Fruit fly (Drosophila melanogaster) whole organism, adult: ENCODE results near the gene CG44325.
"Not testable (repeated sequence)": the region's sequence is repeated elsewhere in the genome, so short reads cannot be mapped to it uniquely, and the experiment has no call there.

Experiments used
- CG14711 ChIP-seq: fragments of 200-800 bp; sonication (Bioruptor generic); optimal IDR thresholded peaks from 2 replicates; lab custom pipeline; 2018; ENCODE audit warnings: missing biosample characterization, mild to moderate bottlenecking, missing genetic modification characterization, moderate library complexity
- CG33017 ChIP-seq: fragments of 200-800 bp; sonication (Bioruptor generic); optimal IDR thresholded peaks from 2 replicates; lab custom pipeline; 2018; ENCODE audit warnings: missing biosample characterization, mild to moderate bottlenecking, missing genetic modification characterization, moderate library complexity
- Clk ChIP-seq: fragments of 200-800 bp; sonication (Bioruptor generic); optimal IDR thresholded peaks from 2 replicates; lab custom pipeline; 2017; ENCODE audit warnings: missing biosample characterization, missing genetic modification characterization
- Mnt ChIP-seq: fragments of 200-800 bp; sonication (Bioruptor generic); optimal IDR thresholded peaks from 2 replicates; lab custom pipeline; 2016; ENCODE audit warnings: missing biosample characterization, mild to moderate bottlenecking, missing genetic modification characterization
- bab1 ChIP-seq: fragments of 200-800 bp; sonication (Bioruptor generic); optimal IDR thresholded peaks from 3 replicates; lab custom pipeline; 2019; ENCODE audit warnings: missing biosample characterization, mild to moderate bottlenecking, missing genetic modification characterization, moderate library complexity
- cic ChIP-seq: fragments of 200-800 bp; sonication (Bioruptor generic); optimal IDR thresholded peaks from 2 replicates; lab custom pipeline; 2017; ENCODE audit warnings: missing biosample characterization, mild to moderate bottlenecking, missing genetic modification characterization, moderate library complexity
- pad ChIP-seq: fragments of 200-800 bp; sonication (Bioruptor generic); optimal IDR thresholded peaks from 3 replicates; lab custom pipeline; 2017; ENCODE audit warnings: missing biosample characterization, missing genetic modification characterization, mild to moderate bottlenecking, moderate library complexity, missing genetic modification reagents

dm6 chrX:9086702-9087179 is 8.4 kb upstream of the CG44325 start, which contains the start of gene CG32706:
- TF ChIP-seq Clk (GFP tag; lab: Kevin White, UChicago); Mnt (GFP tag; lab: Kevin White, UChicago); CG14711 (tag; lab: Kevin White, UChicago); pad (GFP tag; lab: Kevin White, UChicago); bab1 (GFP tag; lab: Kevin White, UChicago); cic (GFP tag; lab: Kevin White, UChicago); CG33017: not testable (repeated sequence)
